Worm (Caenorhabditis elegans) whole organism, L2 larva: Measurements from ENCODE around the gene srx-44.

Source experiments
- F13H6.1 ChIP-seq: sonication (generic microtip); optimal IDR thresholded peaks from 2 replicates; lab custom pipeline; 2016; ENCODE audit warnings: missing genetic modification characterization, missing compliant biosample characterization
- Y55F3AM.14 ChIP-seq: fragments of 200-800 bp; sonication (Bioruptor generic); optimal IDR thresholded peaks from 2 replicates; lab custom pipeline; 2018; ENCODE audit warnings: mild to moderate bottlenecking, missing genetic modification characterization, missing compliant biosample characterization
- ZK546.5 ChIP-seq: sonication (generic microtip); optimal IDR thresholded peaks from 2 replicates; lab custom pipeline; 2017; ENCODE audit warnings: missing biosample characterization, missing genetic modification characterization
- alr-1 ChIP-seq: fragments of 150-350 bp; optimal IDR thresholded peaks from 2 replicates; lab custom pipeline; 2014; ENCODE audit warnings: missing biosample characterization, missing genetic modification characterization
- aly-2 ChIP-seq: fragments of 150-350 bp; optimal IDR thresholded peaks from 2 replicates; lab custom pipeline; 2014; ENCODE audit warnings: missing biosample characterization, missing genetic modification characterization
- ama-1 ChIP-seq: fragments of 150-350 bp; optimal IDR thresholded peaks from 2 replicates; lab custom pipeline; 2018; ENCODE audit warnings: inconsistent platforms
- ceh-16 ChIP-seq: fragments of 150-350 bp; optimal IDR thresholded peaks from 2 replicates; lab custom pipeline; 2014; ENCODE audit warnings: missing biosample characterization, missing genetic modification characterization
- ceh-82 ChIP-seq: fragments of 150-350 bp; optimal IDR thresholded peaks from 2 replicates; lab custom pipeline; 2014; ENCODE audit warnings: missing biosample characterization, missing genetic modification characterization
- crh-2 ChIP-seq: sonication (generic microtip); optimal IDR thresholded peaks from 2 replicates; lab custom pipeline; 2017; ENCODE audit warnings: missing biosample characterization, missing genetic modification characterization
- dmd-4 ChIP-seq: sonication (generic microtip); optimal IDR thresholded peaks from 2 replicates; lab custom pipeline; 2017; ENCODE audit warnings: missing biosample characterization, missing genetic modification characterization
- egl-27 ChIP-seq: sonication (generic microtip); optimal IDR thresholded peaks from 3 replicates; lab custom pipeline; 2017; ENCODE audit warnings: missing biosample characterization, missing genetic modification reagents, missing genetic modification characterization
- elt-1 ChIP-seq: fragments of 150-350 bp; optimal IDR thresholded peaks from 2 replicates; lab custom pipeline; 2014; ENCODE audit warnings: missing biosample characterization, missing genetic modification characterization
- elt-3 ChIP-seq: sonication (generic microtip); optimal IDR thresholded peaks from 2 replicates; lab custom pipeline; 2017; ENCODE audit warnings: missing biosample characterization, missing genetic modification characterization
- fos-1 ChIP-seq: fragments of 150-350 bp; optimal IDR thresholded peaks from 2 replicates; lab custom pipeline; 2014; ENCODE audit warnings: missing biosample characterization, missing genetic modification characterization
- gmeb-1 ChIP-seq: fragments of 150-350 bp; optimal IDR thresholded peaks from 2 replicates; lab custom pipeline; 2014; ENCODE audit warnings: missing biosample characterization, missing genetic modification characterization
- lin-11 ChIP-seq: fragments of 150-350 bp; sonication (generic microtip); optimal IDR thresholded peaks from 2 replicates; lab custom pipeline; 2014; ENCODE audit warnings: missing biosample characterization, missing genetic modification characterization, inconsistent platforms, mixed read lengths
- lin-39 ChIP-seq: fragments of 150-350 bp; optimal IDR thresholded peaks from 2 replicates; lab custom pipeline; 2014; ENCODE audit warnings: missing biosample characterization, missing genetic modification reagents, missing genetic modification characterization
- lsy-2 ChIP-seq, 2 experiments: fragments of 150-350 bp in 1 of 2; sonication (generic microtip) in 1 of 2; optimal IDR thresholded peaks; 2 replicates each; lab custom pipeline; 2014 to 2017; ENCODE audit warnings: missing biosample characterization in 2 of 2, missing genetic modification characterization in 2 of 2
- mab-5 ChIP-seq: fragments of 150-350 bp; optimal IDR thresholded peaks from 2 replicates; lab custom pipeline; 2014; ENCODE audit warnings: missing biosample characterization, missing genetic modification characterization
- mbf-1 ChIP-seq: sonication (generic microtip); optimal IDR thresholded peaks from 2 replicates; lab custom pipeline; 2017; ENCODE audit warnings: missing biosample characterization, missing genetic modification characterization
- mdl-1 ChIP-seq, 2 experiments: fragments of 150-350 bp in 1 of 2; sonication (generic microtip) in 1 of 2; optimal IDR thresholded peaks; 2 replicates each; lab custom pipeline; 2017; ENCODE audit warnings: missing biosample characterization in 2 of 2, missing genetic modification characterization in 2 of 2
- nhr-12 ChIP-seq: fragments of 150-350 bp; optimal IDR thresholded peaks from 2 replicates; lab custom pipeline; 2014; ENCODE audit warnings: missing biosample characterization, missing genetic modification characterization
- nhr-21 ChIP-seq: fragments of 150-350 bp; optimal IDR thresholded peaks from 2 replicates; lab custom pipeline; 2014; ENCODE audit warnings: missing biosample characterization, missing genetic modification characterization
- nhr-23 ChIP-seq: fragments of 150-350 bp; optimal IDR thresholded peaks from 2 replicates; lab custom pipeline; 2014; ENCODE audit warnings: missing biosample characterization, missing genetic modification reagents, missing genetic modification characterization
- nhr-25 ChIP-seq: fragments of 150-350 bp; sonication (generic microtip); optimal IDR thresholded peaks from 3 replicates; lab custom pipeline; 2014; ENCODE audit warnings: missing biosample characterization, missing genetic modification characterization
- nhr-6 ChIP-seq: fragments of 150-350 bp; optimal IDR thresholded peaks from 2 replicates; lab custom pipeline; 2014; ENCODE audit warnings: missing biosample characterization, missing genetic modification characterization
- nhr-77 ChIP-seq: fragments of 150-350 bp; optimal IDR thresholded peaks from 2 replicates; lab custom pipeline; 2014; ENCODE audit warnings: missing biosample characterization, missing genetic modification characterization
- skn-1 ChIP-seq: sonication (generic microtip); optimal IDR thresholded peaks from 2 replicates; lab custom pipeline; 2017; ENCODE audit warnings: missing biosample characterization, missing genetic modification characterization
- sma-3 ChIP-seq: sonication (generic microtip); optimal IDR thresholded peaks from 2 replicates; lab custom pipeline; 2016; ENCODE audit warnings: missing genetic modification reagents, missing genetic modification characterization, missing compliant biosample characterization
- snpc-4 ChIP-seq: fragments of 150-350 bp; optimal IDR thresholded peaks from 2 replicates; lab custom pipeline; 2014; ENCODE audit warnings: missing biosample characterization, missing genetic modification characterization
- zag-1 ChIP-seq: fragments of 150-350 bp; optimal IDR thresholded peaks from 2 replicates; lab custom pipeline; 2014; ENCODE audit warnings: missing biosample characterization, missing genetic modification characterization
- ztf-1 ChIP-seq: fragments of 200-800 bp; sonication (Bioruptor generic); conservative IDR thresholded peaks from 2 replicates; pipeline ENCODE4 v1.3.6; 2022; ENCODE audit warnings: missing genetic modification characterization, missing compliant biosample characterization
- ztf-11 ChIP-seq: sonication (generic microtip); optimal IDR thresholded peaks from 2 replicates; lab custom pipeline; 2017; ENCODE audit warnings: missing biosample characterization, missing genetic modification characterization

srx-44 gene

ce11 chrV:16020042-16020441 is at the start of gene srx-44:
Gene srx-44, plus strand, starts transcription at chrV:16020342.
- no peak for TF ChIP-seq elt-1 (tag; lab: Kevin White, UChicago)
- no peak for TF ChIP-seq gmeb-1 (tag; lab: Kevin White, UChicago)
- TF ChIP-seq skn-1 (tag; lab: Kevin White, UChicago), result no peak
- TF ChIP-seq mbf-1, result no peak
- TF ChIP-seq nhr-12 (tag; lab: Kevin White, UChicago), result no peak
- TF ChIP-seq lsy-2 (tag; optimal IDR thresholded peaks at IDR 0.05; lab: Kevin White, UChicago), result no peak
- no peak for TF ChIP-seq lin-11 (tag; lab: Kevin White, UChicago)
- TF ChIP-seq ceh-82 (tag; lab: Kevin White, UChicago), result no peak
- TF ChIP-seq, all 48 proteins: peak for 0

- TF ChIP-seq lin-39, result no peak
- no peak for TF ChIP-seq zag-1
- TF ChIP-seq sma-3, result no peak
- TF ChIP-seq ZK546.5 (tag; lab: Kevin White, UChicago), result no peak
- no peak for TF ChIP-seq ztf-1 (GFP tag; lab: Robert Waterston, UW)
- no peak for TF ChIP-seq mdl-1 (tag; optimal IDR thresholded peaks at IDR 0.05; lab: Kevin White, UChicago)
- TF ChIP-seq alr-1 (tag; lab: Kevin White, UChicago), result no peak
- no peak for TF ChIP-seq egl-27 (tag; lab: Kevin White, UChicago)
- no peak for TF ChIP-seq ama-1 (lab: Kevin White, UChicago)
- no peak for TF ChIP-seq F13H6.1 (tag; lab: Kevin White, UChicago)
- no peak for TF ChIP-seq fos-1 (tag; lab: Kevin White, UChicago)
These were observed 49.3 kb upstream of the srx-44 start for ce11 chrV:15970820-15971219.

- TF ChIP-seq fos-1 (tag; lab: Kevin White, UChicago) (no peak), mbf-1 (no peak), dmd-4 (tag; lab: Kevin White, UChicago) (no peak), F13H6.1 (tag; lab: Kevin White, UChicago) (no peak), nhr-21 (no peak), crh-2 (tag; lab: Kevin White, UChicago) (no peak)
- TF ChIP-seq, all 48 proteins: peak for 0
These were observed 47.7 kb upstream of the srx-44 start, which contains the start of gene sru-23 for ce11 chrV:15972484-15972883. Gene sru-23, minus strand, starts transcription at chrV:15972584.

ce11 chrV:15974836-15975235 is 45.3 kb upstream of the srx-44 start, which contains the start of gene sru-22:
Gene sru-22, minus strand, starts transcription at chrV:15974936.
- no peak for TF ChIP-seq mdl-1 (tag; optimal IDR thresholded peaks at IDR 0.05; lab: Kevin White, UChicago)
- TF ChIP-seq gmeb-1 (tag; lab: Kevin White, UChicago), result no peak
- TF ChIP-seq ztf-11 (tag; lab: Kevin White, UChicago), result no peak
- TF ChIP-seq nhr-25 (tag; lab: Kevin White, UChicago), result no peak
- no peak for TF ChIP-seq ama-1 (lab: Kevin White, UChicago)
- no peak for TF ChIP-seq nhr-77 (tag; lab: Kevin White, UChicago)
- TF ChIP-seq aly-2 (tag; lab: Kevin White, UChicago), result no peak
- TF ChIP-seq mab-5 (tag; lab: Kevin White, UChicago), result no peak
- no peak for TF ChIP-seq alr-1 (tag; lab: Kevin White, UChicago)
- no peak for TF ChIP-seq ceh-82 (tag; lab: Kevin White, UChicago)
- no peak for TF ChIP-seq snpc-4 (tag; lab: Kevin White, UChicago)
- no peak for TF ChIP-seq nhr-6
- TF ChIP-seq nhr-21, result no peak
- no peak for TF ChIP-seq ZK546.5 (tag; lab: Kevin White, UChicago)
- no peak for TF ChIP-seq egl-27 (tag; lab: Kevin White, UChicago)
- TF ChIP-seq nhr-23 (tag; lab: Kevin White, UChicago), result no peak
- no peak for TF ChIP-seq skn-1 (tag; lab: Kevin White, UChicago)
- TF ChIP-seq ceh-16, result no peak
- no peak for TF ChIP-seq Y55F3AM.14

- TF ChIP-seq alr-1 (tag; lab: Kevin White, UChicago) (no peak), skn-1 (tag; lab: Kevin White, UChicago) (no peak), ama-1 (lab: Kevin White, UChicago) (no peak), mbf-1 (no peak), ceh-16 (no peak), Y55F3AM.14 (no peak), elt-3 (tag; lab: Kevin White, UChicago) (no peak)
These were observed 44.3 kb upstream of the srx-44 start, which contains the start of gene clec-232 for ce11 chrV:15975845-15976244. Gene clec-232, plus strand, starts transcription at chrV:15976145.
